Worm (Caenorhabditis elegans): ENCODE measurements around the gene ZK1320.13.

Gene ZK1320.13

DNA sequence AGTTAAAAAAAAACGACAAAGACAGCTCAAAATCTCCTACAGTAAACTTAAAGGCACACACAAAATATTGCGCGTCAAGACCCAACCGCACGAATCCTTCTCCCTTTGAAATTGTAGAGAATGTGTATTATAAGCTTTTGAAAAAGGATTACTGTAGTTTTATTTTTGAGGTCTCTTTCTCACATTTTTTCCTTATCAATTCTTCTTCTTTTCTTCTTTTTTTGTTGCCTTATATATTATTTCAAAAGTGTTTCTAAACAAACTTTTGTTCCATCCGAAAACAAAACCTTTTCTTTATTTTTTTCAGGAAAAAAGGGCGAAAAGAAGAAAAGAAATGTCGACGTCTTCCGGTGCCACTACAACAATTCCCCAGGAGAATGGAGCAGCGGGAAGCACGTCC lies at the start of gene ZK1320.13:
ZK1320.13 (plus strand) TSS at position 301 of the 400 bp plus-strand sequence.
- TF ChIP-seq lin-13 (GFP tag; optimal IDR thresholded peaks at IDR 0.05) = no peak
- no peak for TF ChIP-seq dmd-6 (GFP tag; IDR thresholded peaks at IDR 0.05)
- TF ChIP-seq lim-7 (GFP tag; IDR thresholded peaks at IDR 0.05) = no peak
- TF ChIP-seq pha-4 (GFP tag; IDR thresholded peaks at IDR 0.05) = no peak
- TF ChIP-seq pha-4 (tag; optimal IDR thresholded peaks at IDR 0.05) = no peak
- TF ChIP-seq Y105C5A.15 (GFP tag; IDR thresholded peaks at IDR 0.05) = no peak
- TF ChIP-seq vab-7 (GFP tag; IDR thresholded peaks at IDR 0.05) = no peak

ce11 chrII:9633956-9634560 lies 46.5 kb upstream of the ZK1320.13 start:
- TF ChIP-seq set-16 (GFP tag; IDR thresholded peaks at IDR 0.05) (peak; percentile 80), egl-43 (GFP tag; IDR thresholded peaks at IDR 0.05) (peak; percentile 52; the same call in 1 of the 2 replicates)

DNA sequence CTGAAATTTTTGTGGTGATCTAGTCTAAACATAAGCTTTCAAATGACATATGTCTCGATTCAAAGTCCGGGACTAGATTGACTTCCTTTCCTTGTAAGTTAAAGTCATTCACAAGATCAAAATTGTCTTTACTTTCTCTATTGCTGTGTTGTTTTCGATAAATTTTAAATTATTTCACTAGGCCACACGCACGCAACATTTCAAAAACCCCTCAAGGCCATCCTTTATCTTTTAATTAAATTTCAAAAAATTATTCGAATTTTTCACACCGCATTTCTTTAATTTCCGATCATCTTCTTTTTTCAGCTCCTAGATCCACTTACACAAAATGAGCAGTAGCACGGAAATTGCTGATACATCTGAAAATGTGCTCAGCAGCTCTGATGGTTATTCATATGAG lies 44.3 kb upstream of the ZK1320.13 start, which contains the start of gene ZK1307.7:
ZK1307.7 (plus strand) TSS at position 301 of the 400 bp plus-strand sequence.
- TF ChIP-seq mes-2 (tag; optimal IDR thresholded peaks at IDR 0.05; ENCODE audit: poor library complexity, severe bottlenecking) (no peak), ceh-28 (tag; optimal IDR thresholded peaks at IDR 0.05) (no peak), fos-1 (tag; optimal IDR thresholded peaks at IDR 0.05) (no peak), daf-12 (tag; optimal IDR thresholded peaks at IDR 0.05) (no peak), F10B5.3 (tag; optimal IDR thresholded peaks at IDR 0.05) (no peak)

DNA sequence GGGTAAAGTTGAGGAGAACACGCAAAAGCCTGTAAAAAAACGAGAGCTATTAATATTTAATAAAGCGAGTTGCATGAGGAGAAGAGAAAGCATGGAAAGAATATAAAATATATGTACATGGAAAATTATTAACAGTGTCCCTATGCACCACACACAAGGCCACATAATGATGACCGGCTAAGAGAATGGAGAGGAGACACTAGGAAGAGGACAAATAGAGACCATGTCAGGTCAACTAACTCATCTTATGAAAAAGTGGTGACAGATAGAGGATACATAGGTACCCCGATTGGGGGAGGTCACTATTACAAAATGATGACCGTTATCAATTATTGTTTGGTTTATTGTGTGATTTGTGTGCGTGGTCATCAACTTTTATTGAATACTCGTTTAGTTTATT lies 36.2 kb upstream of the ZK1320.13 start, which contains the start of gene fzr-1:
fzr-1 (minus strand) TSS at position 29 of the 400 bp plus-strand sequence.
- no peak for TF ChIP-seq daf-16 (GFP tag; optimal IDR thresholded peaks at IDR 0.05)
- TF ChIP-seq daf-16 (tag; optimal IDR thresholded peaks at IDR 0.05) = peak; percentile 16
- TF ChIP-seq ceh-62 (tag; optimal IDR thresholded peaks at IDR 0.05) = no peak
- TF ChIP-seq php-3 (GFP tag; IDR thresholded peaks at IDR 0.05) = no peak
- no peak for TF ChIP-seq zip-11 (GFP tag; IDR thresholded peaks at IDR 0.05)
- TF ChIP-seq duxl-1 (tag; optimal IDR thresholded peaks at IDR 0.05; ENCODE audit: poor library complexity) = no peak
- TF ChIP-seq mxl-2 (GFP tag; conservative IDR thresholded peaks at IDR 0.05) = no peak
- TF ChIP-seq ctbp-1 (GFP tag; IDR thresholded peaks at IDR 0.05) = no peak
- TF ChIP-seq ZK337.2 (GFP tag; IDR thresholded peaks at IDR 0.05) = no peak
- TF ChIP-seq R02D3.7 (tag; optimal IDR thresholded peaks at IDR 0.05) = no peak
- TF ChIP-seq nhr-28 (tag; optimal IDR thresholded peaks at IDR 0.05) = peak; percentile 50
- TF ChIP-seq rbr-2 (tag; optimal IDR thresholded peaks at IDR 0.05) = no peak
- TF ChIP-seq snpc-1.2 (GFP tag; IDR thresholded peaks at IDR 0.05) = no peak

DNA sequence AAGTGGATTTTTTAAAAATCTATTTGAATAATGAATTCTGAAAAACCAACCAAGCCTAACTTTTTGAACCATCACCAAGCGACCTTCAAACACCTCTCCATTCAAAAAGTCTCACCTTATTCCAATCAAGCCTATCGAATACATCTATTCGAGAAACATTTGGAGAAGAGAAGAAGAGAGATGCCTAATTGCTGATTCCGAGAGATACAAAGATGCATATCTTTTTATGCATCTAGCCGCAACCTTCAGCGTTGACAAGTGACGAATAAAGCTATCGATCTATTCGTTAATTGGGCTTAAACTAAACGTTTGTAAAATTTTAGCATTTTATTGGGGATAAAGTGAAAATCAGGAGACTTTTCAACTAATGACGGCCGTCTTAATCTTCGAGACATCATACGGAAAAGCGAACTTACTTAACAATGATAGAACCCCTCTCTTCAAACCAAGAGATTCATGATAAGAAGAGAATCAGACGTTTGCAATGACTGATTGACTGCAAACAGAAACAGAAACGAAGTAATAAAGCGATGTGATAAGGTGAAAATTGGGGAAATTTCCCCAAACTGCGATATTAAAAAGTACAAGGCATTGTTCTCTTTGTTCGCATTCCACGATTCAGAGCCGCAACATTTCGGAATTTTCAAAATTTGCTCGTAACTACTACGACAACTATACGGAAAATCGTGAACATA lies 35.5 kb upstream of the ZK1320.13 start:
- peak; percentile 52 for TF ChIP-seq dmd-6 (GFP tag; IDR thresholded peaks at IDR 0.05)
- TF ChIP-seq skn-1 (tag; optimal IDR thresholded peaks at IDR 0.05) = no peak
- no peak for TF ChIP-seq lin-1 (GFP tag; IDR thresholded peaks at IDR 0.05)
- no peak for TF ChIP-seq mdl-1 (tag; optimal IDR thresholded peaks at IDR 0.05)
- TF ChIP-seq hlh-11 (tag; optimal IDR thresholded peaks at IDR 0.05) = peak; percentile 32
- no peak for TF ChIP-seq lin-38 (GFP tag; IDR thresholded peaks at IDR 0.05)
- no peak for TF ChIP-seq php-3 (GFP tag; IDR thresholded peaks at IDR 0.05)
- TF ChIP-seq fos-1 (tag; optimal IDR thresholded peaks at IDR 0.05) = no peak
- TF ChIP-seq daf-16 (GFP tag; optimal IDR thresholded peaks at IDR 0.05) = no peak
- peak; percentile 8 for TF ChIP-seq daf-16 (tag; optimal IDR thresholded peaks at IDR 0.05)
- peak in 1 of 2 experiments; percentile 70 for TF ChIP-seq unc-62 (GFP tag; optimal IDR thresholded peaks at IDR 0.05 in 1 of 2)
- no peak for TF ChIP-seq unc-62 (tag; optimal IDR thresholded peaks at IDR 0.05)
- TF ChIP-seq nhr-77 (tag; optimal IDR thresholded peaks at IDR 0.05) = no peak
- no peak for TF ChIP-seq lim-7 (GFP tag; IDR thresholded peaks at IDR 0.05)
- TF ChIP-seq nhr-28 (tag; optimal IDR thresholded peaks at IDR 0.05) = peak; percentile 77
- no peak for TF ChIP-seq ztf-7 (tag; optimal IDR thresholded peaks at IDR 0.05)
- TF ChIP-seq madf-9 (GFP tag; conservative IDR thresholded peaks at IDR 0.05) = no peak
- TF ChIP-seq mxl-3 (GFP tag; optimal IDR thresholded peaks at IDR 0.05) = peak; percentile 6
- no peak for TF ChIP-seq mep-1 (tag; optimal IDR thresholded peaks at IDR 0.05)
- TF ChIP-seq dve-1 (tag; optimal IDR thresholded peaks at IDR 0.05; ENCODE audit: insufficient read depth) = peak; percentile 51
- peak; percentile 50 for TF ChIP-seq aha-1 (tag)
- no peak for TF ChIP-seq ceh-82 (tag; optimal IDR thresholded peaks at IDR 0.05)
- TF ChIP-seq ZK546.5 (tag; optimal IDR thresholded peaks at IDR 0.05) = no peak
